Worm (Caenorhabditis elegans): ENCODE measurements around the gene dhcr-24.

Gene dhcr-24

ce11 chrX:2541003-2541521 is 22.9 kb downstream of the dhcr-24 start, which contains the start of gene F52H2.3:
TSS of gene F52H2.3 (minus strand) at chrX:2541053.
- TF ChIP-seq bed-1 (GFP tag; IDR thresholded peaks at IDR 0.05) (no peak), let-607 (tag; optimal IDR thresholded peaks at IDR 0.05) (no peak), rec-8 (tag; optimal IDR thresholded peaks at IDR 0.05) (no peak), cebp-1 (GFP tag; IDR thresholded peaks at IDR 0.05) (no peak), cebp-1 (tag; optimal IDR thresholded peaks at IDR 0.05) (peak; percentile 16), C06A6.2 (GFP tag; conservative IDR thresholded peaks at IDR 0.05) (no peak), lin-40 (tag; optimal IDR thresholded peaks at IDR 0.05) (no peak), Y67H2A.10 (GFP tag; conservative IDR thresholded peaks at IDR 0.05) (no peak), Y53G8AR.9 (GFP tag; conservative IDR thresholded peaks at IDR 0.05) (no peak), ets-4 (GFP tag; optimal IDR thresholded peaks at IDR 0.05) (no peak), hlh-12 (tag; optimal IDR thresholded peaks at IDR 0.05) (no peak), F39B2.1 (GFP tag; IDR thresholded peaks at IDR 0.05) (no peak), nfyb-1 (GFP tag; IDR thresholded peaks at IDR 0.05) (0 out of 2 replicates have a peak, but pooled peaks have one; percentile 46), ztf-22 (GFP tag; optimal IDR thresholded peaks at IDR 0.05) (no peak), ztf-26 (tag; optimal IDR thresholded peaks at IDR 0.05) (no peak), hsf-1 (GFP tag; IDR thresholded peaks at IDR 0.05) (no peak), Y79H2A.3 (GFP tag; conservative IDR thresholded peaks at IDR 0.05) (no peak), zim-3 (tag; optimal IDR thresholded peaks at IDR 0.05) (no peak), attf-6 (GFP tag; IDR thresholded peaks at IDR 0.05) (no peak), atf-7 (tag; optimal IDR thresholded peaks at IDR 0.05) (peak; percentile 17), madf-6 (GFP tag; IDR thresholded peaks at IDR 0.05) (no peak), F52B5.7 (tag; optimal IDR thresholded peaks at IDR 0.05) (no peak), madf-3 (GFP tag; IDR thresholded peaks at IDR 0.05) (no peak), dox-1 (GFP tag; IDR thresholded peaks at IDR 0.05) (no peak), hmg-20 (GFP tag; IDR thresholded peaks at IDR 0.05) (no peak), F55B11.4 (tag; optimal IDR thresholded peaks at IDR 0.05; ENCODE audit: borderline replicate concordance, insufficient read depth) (no peak), tlf-1 (GFP tag; optimal IDR thresholded peaks at IDR 0.05) (no peak), lir-1 (GFP tag; conservative IDR thresholded peaks at IDR 0.05) (no peak), ztf-18 (tag; optimal IDR thresholded peaks at IDR 0.05) (no peak), sea-2 (GFP tag; IDR thresholded peaks at IDR 0.05) (no peak), F10E7.11 (tag; optimal IDR thresholded peaks at IDR 0.05) (no peak), B0336.3 (GFP tag; IDR thresholded peaks at IDR 0.05) (no peak), nhr-80 (tag; optimal IDR thresholded peaks at IDR 0.05) (peak; percentile 87), ztf-28 (GFP tag; IDR thresholded peaks at IDR 0.05) (no peak), ceh-40 (GFP tag; IDR thresholded peaks at IDR 0.05) (no peak)

- TF ChIP-seq madf-10 (tag; optimal IDR thresholded peaks at IDR 0.05): no peak
- no peak for TF ChIP-seq cebp-1 (GFP tag; IDR thresholded peaks at IDR 0.05)
- no peak for TF ChIP-seq cebp-1 (tag; optimal IDR thresholded peaks at IDR 0.05)
- no peak for TF ChIP-seq F23B12.7 (tag; optimal IDR thresholded peaks at IDR 0.05; ENCODE audit: insufficient read depth)
- TF ChIP-seq F49E8.2 (tag; optimal IDR thresholded peaks at IDR 0.05; ENCODE audit: insufficient read depth): no peak
- no peak for TF ChIP-seq ceh-27 (GFP tag; optimal IDR thresholded peaks at IDR 0.05)
- TF ChIP-seq xnd-1 (tag; optimal IDR thresholded peaks at IDR 0.05): no peak
- no peak for TF ChIP-seq zim-3 (tag; optimal IDR thresholded peaks at IDR 0.05)
- no peak for TF ChIP-seq Y53G8AR.9 (GFP tag; conservative IDR thresholded peaks at IDR 0.05)
- no peak for TF ChIP-seq die-1 (tag; optimal IDR thresholded peaks at IDR 0.05)
- no peak for TF ChIP-seq ceh-58 (GFP tag; IDR thresholded peaks at IDR 0.05)
- no peak for TF ChIP-seq attf-6 (GFP tag; IDR thresholded peaks at IDR 0.05)
- TF ChIP-seq aptf-2 (GFP tag; conservative IDR thresholded peaks at IDR 0.05): no peak
- TF ChIP-seq sdz-38 (tag; optimal IDR thresholded peaks at IDR 0.05): no peak
- no peak for TF ChIP-seq cebp-2 (GFP tag; IDR thresholded peaks at IDR 0.05)
These were observed 25.2 kb downstream of the dhcr-24 start for ce11 chrX:2538713-2539112.
